Worm (Caenorhabditis elegans) whole organism, late embryonic: ENCODE measurements around the gene siah-1.

ENCODE experiments used
- F13H6.1 ChIP-seq: sonication (generic microtip); optimal IDR thresholded peaks from 2 replicates; lab custom pipeline; 2016; ENCODE audit warnings: missing genetic modification characterization, missing compliant biosample characterization
- K02D7.2 ChIP-seq: sonication (generic microtip); optimal IDR thresholded peaks from 2 replicates; lab custom pipeline; 2017; ENCODE audit warnings: mild to moderate bottlenecking, missing genetic modification characterization, missing compliant biosample characterization
- ama-1 ChIP-seq: fragments of 150-350 bp; optimal IDR thresholded peaks from 2 replicates; lab custom pipeline; 2014
- ceh-2 ChIP-seq: sonication (generic microtip); optimal IDR thresholded peaks from 2 replicates; lab custom pipeline; 2016; ENCODE audit warnings: missing genotype, missing genetic modification characterization, missing compliant biosample characterization
- ceh-9 ChIP-seq: sonication (generic microtip); optimal IDR thresholded peaks from 2 replicates; lab custom pipeline; 2016; ENCODE audit warnings: mild to moderate bottlenecking, missing genetic modification characterization, inconsistent platforms, missing compliant biosample characterization
- ets-4 ChIP-seq: sonication (generic microtip); optimal IDR thresholded peaks from 2 replicates; lab custom pipeline; 2016; ENCODE audit warnings: missing genetic modification characterization, missing compliant biosample characterization
- gmeb-2 ChIP-seq: sonication (generic microtip); optimal IDR thresholded peaks from 2 replicates; lab custom pipeline; 2016; ENCODE audit warnings: missing genetic modification characterization, inconsistent platforms, missing compliant biosample characterization
- hlh-30 ChIP-seq: sonication (generic microtip); optimal IDR thresholded peaks from 2 replicates; lab custom pipeline; 2017; ENCODE audit warnings: antibody characterized with exemption, missing genetic modification characterization, missing compliant biosample characterization; ENCODE audit not compliant: insufficient read depth
- lin-11 ChIP-seq: fragments of 200-800 bp; sonication (Bioruptor generic); optimal IDR thresholded peaks from 2 replicates; lab custom pipeline; 2018; ENCODE audit warnings: mild to moderate bottlenecking, missing genetic modification characterization, missing compliant biosample characterization
- pqm-1 ChIP-seq: sonication (generic microtip); optimal IDR thresholded peaks from 2 replicates; lab custom pipeline; 2016; ENCODE audit warnings: missing genetic modification characterization, missing compliant biosample characterization
- sox-4 ChIP-seq: sonication (generic microtip); optimal IDR thresholded peaks from 2 replicates; lab custom pipeline; 2017; ENCODE audit warnings: mild to moderate bottlenecking, missing genetic modification characterization, inconsistent platforms, missing compliant biosample characterization
- tbx-2 ChIP-seq: sonication (generic microtip); optimal IDR thresholded peaks from 2 replicates; lab custom pipeline; 2016; ENCODE audit warnings: missing genetic modification characterization, missing compliant biosample characterization
- unc-3 ChIP-seq, 2 experiments: fragments of 200-800 bp in 1 of 2; sonication (Bioruptor generic) in 1 of 2; sonication (generic microtip) in 1 of 2; conservative IDR thresholded peaks in 1 of 2; optimal IDR thresholded peaks in 1 of 2; 2 replicates each; pipeline versions ENCODE4 v1.3.6 to Lab custom; 2016 to 2022; ENCODE audit warnings: missing compliant biosample characterization in 2 of 2, missing genetic modification characterization in 2 of 2, missing genetic modification reagents in 1 of 2
- ztf-16 ChIP-seq: sonication (generic microtip); optimal IDR thresholded peaks from 2 replicates; lab custom pipeline; 2017; ENCODE audit warnings: missing genetic modification characterization, missing compliant biosample characterization

- TF ChIP-seq K02D7.2 (tag; lab: Kevin White, UChicago) = no peak
- no peak for TF ChIP-seq gmeb-2
- no peak for TF ChIP-seq pqm-1 (tag; lab: Kevin White, UChicago)
- TF ChIP-seq ama-1 (lab: Kevin White, UChicago) = no peak
- TF ChIP-seq lin-11 = no peak
- no peak for TF ChIP-seq tbx-2 (tag; lab: Kevin White, UChicago)
- TF ChIP-seq ceh-2 (tag; lab: Kevin White, UChicago) = no peak
- TF ChIP-seq F13H6.1 (tag; lab: Kevin White, UChicago) = no peak
- no peak for TF ChIP-seq hlh-30 (tag; lab: Kevin White, UChicago)
- no peak for TF ChIP-seq ztf-16 (tag; lab: Kevin White, UChicago)
- TF ChIP-seq sox-4 (tag; lab: Kevin White, UChicago) = no peak
- TF ChIP-seq unc-3 (GFP tag; conservative IDR thresholded peaks at IDR 0.05; lab: Robert Waterston, UW) = no peak
- no peak for TF ChIP-seq unc-3 (tag; optimal IDR thresholded peaks at IDR 0.05; lab: Kevin White, UChicago)
- TF ChIP-seq ceh-9 (tag; lab: Kevin White, UChicago) = no peak
- TF ChIP-seq ets-4 (tag; lab: Kevin White, UChicago) = no peak
Observed at ce11 chrIV:3741874-3742273, 2.0 kb upstream of the siah-1 start.
